Fruit fly (Drosophila melanogaster) whole organism, wandering third instar larva: Measurements from ENCODE around the gene Rpp20.
A peak's percentile ranks its signal among the peaks of the same experiment; 100 is the strongest.

Experiments used
- Abd-B ChIP-seq: fragments of >200 bp; optimal IDR thresholded peaks from 2 replicates; lab custom pipeline; 2017; ENCODE audit warnings: missing biosample characterization, missing genetic modification characterization
- CG32264 ChIP-seq: fragments of 200-800 bp; sonication (Bioruptor generic); optimal IDR thresholded peaks from 2 replicates; lab custom pipeline; 2016; ENCODE audit warnings: missing biosample characterization, missing genetic modification characterization
- CG9705 ChIP-seq: fragments of 200-800 bp; sonication (Bioruptor generic); optimal IDR thresholded peaks from 2 replicates; lab custom pipeline; 2018; ENCODE audit warnings: missing biosample characterization, mild to moderate bottlenecking, missing genetic modification characterization
- CrebA ChIP-seq: fragments of 200-800 bp; sonication (Bioruptor generic); optimal IDR thresholded peaks from 2 replicates; lab custom pipeline; 2016; ENCODE audit warnings: missing biosample characterization, mild to moderate bottlenecking, missing genetic modification characterization, borderline replicate concordance
- Dfd ChIP-seq: fragments of >200 bp; optimal IDR thresholded peaks from 2 replicates; lab custom pipeline; 2017; ENCODE audit warnings: missing biosample characterization, missing genetic modification characterization
- Dif ChIP-seq: fragments of 200-275, 200-300 bp; sonication (Bioruptor generic); optimal IDR thresholded peaks from 2 replicates; lab custom pipeline; 2018; ENCODE audit warnings: missing biosample characterization, missing genetic modification characterization; ENCODE audit not compliant: partially characterized antibody
- GATAd ChIP-seq: sonication (Bioruptor generic); optimal IDR thresholded peaks from 2 replicates; lab custom pipeline; 2016; ENCODE audit warnings: missing biosample characterization, missing genetic modification characterization
- HLH106 ChIP-seq: fragments of 200-800 bp; optimal IDR thresholded peaks from 3 replicates; lab custom pipeline; 2019; ENCODE audit warnings: missing biosample characterization, mild to moderate bottlenecking, missing genetic modification characterization, moderate library complexity
- Hnf4 ChIP-seq: fragments of 200-800 bp; sonication (Bioruptor generic); optimal IDR thresholded peaks from 2 replicates; lab custom pipeline; 2016; ENCODE audit warnings: missing biosample characterization, mild to moderate bottlenecking, missing genetic modification characterization
- Hr78 ChIP-seq: fragments of >200 bp; optimal IDR thresholded peaks from 2 replicates; lab custom pipeline; 2017; ENCODE audit warnings: missing biosample characterization, missing genetic modification characterization
- Hr83 ChIP-seq: fragments of 200-300 bp; sonication (Bioruptor generic); optimal IDR thresholded peaks from 2 replicates; lab custom pipeline; 2016; ENCODE audit warnings: missing biosample characterization, mild to moderate bottlenecking, missing genetic modification characterization, moderate library complexity; ENCODE audit not compliant: poor library complexity, severe bottlenecking
- Jra ChIP-seq: sonication (Bioruptor generic); optimal IDR thresholded peaks from 2 replicates; lab custom pipeline; 2016; ENCODE audit warnings: missing biosample characterization, missing genetic modification characterization
- Mio ChIP-seq: sonication (Bioruptor generic); optimal IDR thresholded peaks from 2 replicates; lab custom pipeline; 2016; ENCODE audit warnings: missing biosample characterization, missing genetic modification characterization
- Myc ChIP-seq: fragments of >200 bp; optimal IDR thresholded peaks from 2 replicates; lab custom pipeline; 2017
- N ChIP-seq: fragments of >200 bp; optimal IDR thresholded peaks from 2 replicates; lab custom pipeline; 2018; ENCODE audit warnings: missing biosample characterization, missing external identifiers, missing genetic modification characterization
- OdsH ChIP-seq: fragments of 200-800 bp; sonication (Bioruptor generic); optimal IDR thresholded peaks from 2 replicates; lab custom pipeline; 2016; ENCODE audit warnings: missing biosample characterization, mild to moderate bottlenecking, missing genetic modification characterization
- Rel ChIP-seq, 2 experiments: fragments of 200-800 bp; sonication (Bioruptor generic) in 1 of 2; optimal IDR thresholded peaks; 2 replicates in 1 of 2; 3 replicates in 1 of 2; lab custom pipeline; 2016 to 2019; ENCODE audit warnings: mild to moderate bottlenecking in 2 of 2, missing biosample characterization in 2 of 2, missing genetic modification characterization in 2 of 2, moderate library complexity in 1 of 2
- Sp1 ChIP-seq: fragments of 200-800 bp; sonication (Bioruptor generic); optimal IDR thresholded peaks from 3 replicates; lab custom pipeline; 2019; ENCODE audit warnings: missing biosample characterization, mild to moderate bottlenecking, missing genetic modification characterization, moderate library complexity
- Vsx2 ChIP-seq: fragments of 200-300, 225-300 bp; sonication (Bioruptor generic); optimal IDR thresholded peaks from 2 replicates; lab custom pipeline; 2018; ENCODE audit warnings: missing biosample characterization, missing genetic modification characterization; ENCODE audit not compliant: partially characterized antibody
- br ChIP-seq: fragments of 200-800 bp; sonication (Bioruptor generic); optimal IDR thresholded peaks from 2 replicates; lab custom pipeline; 2016; ENCODE audit warnings: missing biosample characterization, missing genetic modification characterization
- brk ChIP-seq: fragments of 200-800 bp; sonication (Bioruptor generic); optimal IDR thresholded peaks from 2 replicates; lab custom pipeline; 2016; ENCODE audit warnings: missing biosample characterization, mild to moderate bottlenecking, missing genetic modification characterization
- dl ChIP-seq, 2 experiments: fragments of 175-275, 200-275 bp in 1 of 2; fragments of 200-275 bp in 1 of 2; sonication (Bioruptor generic); optimal IDR thresholded peaks; lab custom pipeline; 2018; ENCODE audit warnings: mild to moderate bottlenecking in 2 of 2, missing biosample characterization in 2 of 2, missing genetic modification characterization in 2 of 2, moderate library complexity in 2 of 2; ENCODE audit not compliant: partially characterized antibody in 2 of 2, insufficient read depth in 1 of 2
- dmrt93B ChIP-seq: fragments of 200-800 bp; sonication (Bioruptor generic); optimal IDR thresholded peaks from 2 replicates; lab custom pipeline; 2018; ENCODE audit warnings: missing biosample characterization, mild to moderate bottlenecking, missing genetic modification characterization
- dsf ChIP-seq: sonication (Bioruptor generic); optimal IDR thresholded peaks from 2 replicates; lab custom pipeline; 2016; ENCODE audit warnings: missing biosample characterization, missing genetic modification characterization, borderline replicate concordance
- ey ChIP-seq: fragments of 200-800 bp; sonication (Bioruptor generic); optimal IDR thresholded peaks from 2 replicates; lab custom pipeline; 2016; ENCODE audit warnings: missing biosample characterization, missing genetic modification characterization
- foxo ChIP-seq, 2 experiments: fragments of 200-800 bp; sonication (Bioruptor generic); optimal IDR thresholded peaks; 2 replicates in 1 of 2; 3 replicates in 1 of 2; lab custom pipeline; 2016 to 2017; ENCODE audit warnings: missing biosample characterization in 2 of 2, missing genetic modification characterization in 2 of 2
- fru ChIP-seq: fragments of 200-800 bp; sonication (Bioruptor generic); optimal IDR thresholded peaks from 3 replicates; lab custom pipeline; 2016; ENCODE audit warnings: missing biosample characterization, mild to moderate bottlenecking, missing genetic modification characterization
- h ChIP-seq: fragments of 200-800 bp; sonication (Bioruptor generic); optimal IDR thresholded peaks from 3 replicates; lab custom pipeline; 2016; ENCODE audit warnings: missing biosample characterization, mild to moderate bottlenecking, missing genetic modification characterization
- jim ChIP-seq: fragments of 175-275, 200-325 bp; sonication (Bioruptor generic); optimal IDR thresholded peaks from 2 replicates; lab custom pipeline; 2016; ENCODE audit warnings: missing biosample characterization, mild to moderate bottlenecking, missing genetic modification characterization
- lola ChIP-seq: fragments of >200 bp; optimal IDR thresholded peaks from 2 replicates; lab custom pipeline; 2017; ENCODE audit warnings: missing biosample characterization, missing genetic modification characterization
- pan ChIP-seq: fragments of >200 bp; optimal IDR thresholded peaks from 2 replicates; lab custom pipeline; 2017
- psq ChIP-seq: fragments of 200-800 bp; sonication (Bioruptor generic); optimal IDR thresholded peaks from 3 replicates; lab custom pipeline; 2017; ENCODE audit warnings: missing biosample characterization, mild to moderate bottlenecking, missing genetic modification characterization, moderate library complexity
- rgr ChIP-seq: fragments of 200-800 bp; sonication (Bioruptor generic); optimal IDR thresholded peaks from 3 replicates; lab custom pipeline; 2016; ENCODE audit warnings: missing biosample characterization, mild to moderate bottlenecking, missing genetic modification characterization
- sage ChIP-seq: fragments of 200-800 bp; sonication (Bioruptor generic); optimal IDR thresholded peaks from 2 replicates; lab custom pipeline; 2016; ENCODE audit warnings: missing biosample characterization, mild to moderate bottlenecking, missing genetic modification characterization
- sv ChIP-seq: fragments of 200-800 bp; sonication (Bioruptor generic); optimal IDR thresholded peaks from 3 replicates; lab custom pipeline; 2016; ENCODE audit warnings: missing biosample characterization, missing genetic modification characterization
- tai ChIP-seq: sonication (Bioruptor generic); optimal IDR thresholded peaks from 2 replicates; lab custom pipeline; 2016; ENCODE audit warnings: missing biosample characterization, missing genetic modification characterization
- usp ChIP-seq: fragments of >200 bp; optimal IDR thresholded peaks from 2 replicates; lab custom pipeline; 2017; ENCODE audit warnings: missing biosample characterization, missing genetic modification characterization
- woc ChIP-seq: sonication (Bioruptor generic); optimal IDR thresholded peaks from 2 replicates; lab custom pipeline; 2016; ENCODE audit warnings: missing biosample characterization, mild to moderate bottlenecking, missing genetic modification characterization

The Rpp20 gene

DNA sequence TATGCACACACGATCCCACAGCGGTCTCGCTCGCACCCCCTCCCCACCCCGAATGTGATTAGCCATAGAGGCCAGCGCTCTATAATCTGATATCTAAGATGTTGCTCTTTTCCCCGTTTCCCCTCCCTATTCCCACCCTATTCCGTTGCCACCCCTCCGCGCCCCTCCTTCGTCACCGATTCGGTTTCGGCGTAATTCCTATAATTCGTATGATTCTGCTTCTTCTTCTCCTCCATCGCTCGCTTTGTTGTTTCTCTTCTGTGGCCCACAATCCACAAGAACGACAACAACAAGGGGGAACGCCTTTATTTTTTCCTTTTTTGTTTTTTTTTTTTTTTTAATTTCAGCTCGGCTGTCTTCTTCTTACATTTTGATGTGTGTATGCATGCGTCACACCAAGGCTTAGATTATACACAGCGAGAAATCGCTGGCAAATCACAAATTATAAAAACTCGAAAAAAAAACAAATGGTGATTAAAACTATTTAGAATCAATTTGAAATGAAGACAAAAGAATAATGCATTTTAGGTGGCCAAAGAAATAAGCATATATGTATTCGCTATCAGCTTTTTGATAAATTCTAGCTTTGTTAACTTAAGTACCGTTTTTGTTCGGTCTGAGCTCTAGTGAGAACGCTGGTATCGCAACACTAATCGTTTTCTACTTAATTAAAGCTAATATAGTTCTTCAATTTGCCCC, 25.7 kb downstream of the Rpp20 start:
- no peak for TF ChIP-seq Rel (GFP tag; optimal IDR thresholded peaks at IDR 0.05; lab: Kevin White, UChicago)
- no peak for TF ChIP-seq Rel (tag; optimal IDR thresholded peaks at IDR 0.05; lab: Kevin White, UChicago)
- TF ChIP-seq OdsH (GFP tag; lab: Kevin White, UChicago): no peak
- TF ChIP-seq Jra: peak; percentile 31
- TF ChIP-seq CrebA (GFP tag; lab: Kevin White, UChicago): peak; percentile 2
- TF ChIP-seq GATAd (GFP tag; lab: Kevin White, UChicago): no peak
- no peak for TF ChIP-seq Dif (GFP tag; lab: Kevin White, UChicago)
- peak; percentile 58 for TF ChIP-seq rgr (GFP tag; lab: Kevin White, UChicago)
- peak; percentile 27 for TF ChIP-seq br (GFP tag; lab: Kevin White, UChicago)
- no peak for TF ChIP-seq Vsx2 (GFP tag; lab: Kevin White, UChicago)
- TF ChIP-seq N (GFP tag; lab: Kevin White, UChicago): no peak
- peak; percentile 78 for TF ChIP-seq psq (GFP tag; lab: Kevin White, UChicago)
- peak; percentile 69 for TF ChIP-seq fru (GFP tag; lab: Kevin White, UChicago)
- TF ChIP-seq Dfd (GFP tag; lab: Kevin White, UChicago): no peak
- TF ChIP-seq brk (GFP tag; lab: Kevin White, UChicago): no peak
- no peak for TF ChIP-seq dl (GFP tag; optimal IDR thresholded peaks at IDR 0.05; lab: Kevin White, UChicago; ENCODE audit: insufficient read depth in 1 of 2, partially characterized antibody in 2 of 2)
- peak; percentile 61 for TF ChIP-seq Sp1 (GFP tag; lab: Kevin White, UChicago)
- no peak for TF ChIP-seq Myc (lab: Kevin White, UChicago)
- TF ChIP-seq HLH106 (tag; lab: Kevin White, UChicago): peak; percentile 47
- TF ChIP-seq Hr83 (GFP tag; lab: Kevin White, UChicago): no peak
- peak; percentile 13 for TF ChIP-seq CG32264 (GFP tag; lab: Kevin White, UChicago)
- TF ChIP-seq Hr78: no peak
- peak; percentile 72 for TF ChIP-seq h (GFP tag; lab: Kevin White, UChicago)
- TF ChIP-seq Mio (GFP tag; lab: Kevin White, UChicago): no peak
- peak; percentile 47 for TF ChIP-seq Hnf4 (GFP tag; lab: Kevin White, UChicago)
- peak in 1 of 2 experiments; percentile 68 for TF ChIP-seq foxo (GFP tag; optimal IDR thresholded peaks at IDR 0.05; lab: Kevin White, UChicago)
- no peak for TF ChIP-seq sage (GFP tag; lab: Kevin White, UChicago)
- no peak for TF ChIP-seq Abd-B (GFP tag; lab: Kevin White, UChicago)
- TF ChIP-seq tai (GFP tag; lab: Kevin White, UChicago): no peak
- TF ChIP-seq dmrt93B (GFP tag; lab: Kevin White, UChicago): peak; percentile 36
- TF ChIP-seq lola (GFP tag; lab: Kevin White, UChicago): no peak
- TF ChIP-seq ey (GFP tag; lab: Kevin White, UChicago): peak; percentile 62
- TF ChIP-seq pan (lab: Kevin White, UChicago): no peak
- peak; percentile 19 for TF ChIP-seq CG9705 (GFP tag; lab: Kevin White, UChicago)
- TF ChIP-seq woc (GFP tag; lab: Kevin White, UChicago): peak; percentile 46
- TF ChIP-seq usp (GFP tag; lab: Kevin White, UChicago): no peak
- TF ChIP-seq jim (GFP tag; lab: Kevin White, UChicago): no peak
- no peak for TF ChIP-seq sv (GFP tag; lab: Kevin White, UChicago)
- TF ChIP-seq dsf (GFP tag; lab: Kevin White, UChicago): no peak

DNA sequence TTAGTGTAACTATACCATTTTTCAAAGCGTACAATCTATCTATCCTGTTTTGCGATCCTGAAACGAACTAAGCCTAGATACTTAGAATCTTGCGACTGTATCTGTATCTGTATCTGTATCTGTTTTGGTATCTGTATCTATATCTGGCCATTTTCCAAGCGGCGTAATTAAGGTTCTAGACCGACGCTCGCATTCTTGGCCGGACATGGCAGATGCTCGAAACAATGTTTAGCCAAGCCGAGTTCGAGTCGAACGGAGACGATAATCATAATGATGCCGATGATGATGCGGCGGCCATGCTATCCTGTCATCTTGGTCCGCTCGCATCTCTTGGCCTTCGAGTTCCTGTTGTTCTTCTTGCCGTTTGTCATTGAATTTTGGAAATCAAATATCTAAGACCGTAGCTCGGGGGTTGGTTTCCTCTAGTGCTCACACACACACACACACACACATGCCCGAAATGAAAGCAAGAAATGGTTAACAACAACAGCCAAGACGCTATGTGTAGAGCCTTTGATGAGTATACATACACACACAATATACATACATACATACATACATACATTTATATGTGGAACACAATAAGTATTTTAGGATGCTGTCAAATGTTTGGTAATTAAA, 27.9 kb downstream of the Rpp20 start:
- TF ChIP-seq brk (GFP tag; lab: Kevin White, UChicago) (no peak), N (GFP tag; lab: Kevin White, UChicago) (no peak), Jra (no peak), woc (GFP tag; lab: Kevin White, UChicago) (no peak), Dfd (GFP tag; lab: Kevin White, UChicago) (no peak), Myc (lab: Kevin White, UChicago) (no peak), CG9705 (GFP tag; lab: Kevin White, UChicago) (no peak), HLH106 (tag; lab: Kevin White, UChicago) (no peak), foxo (GFP tag; optimal IDR thresholded peaks at IDR 0.05; lab: Kevin White, UChicago) (no peak), Mio (GFP tag; lab: Kevin White, UChicago) (no peak), CrebA (GFP tag; lab: Kevin White, UChicago) (no peak), lola (GFP tag; lab: Kevin White, UChicago) (no peak), dsf (GFP tag; lab: Kevin White, UChicago) (no peak), ey (GFP tag; lab: Kevin White, UChicago) (no peak), Dif (GFP tag; lab: Kevin White, UChicago) (no peak), fru (GFP tag; lab: Kevin White, UChicago) (no peak), jim (GFP tag; lab: Kevin White, UChicago) (no peak), CG32264 (GFP tag; lab: Kevin White, UChicago) (no peak)
